Worm (Caenorhabditis elegans) whole organism, young adult: ENCODE measurements around the gene K08D8.5.
A peak's percentile ranks its signal among the peaks of the same experiment; 100 is the strongest.
"Not testable (repeated sequence)": the region's sequence is repeated elsewhere in the genome, so short reads cannot be mapped to it uniquely, and the experiment has no call there.

Experiments
- B0019.2 ChIP-seq: fragments of 200-800 bp; sonication (Bioruptor generic); conservative IDR thresholded peaks from 2 replicates; pipeline ENCODE4 v1.3.6; 2022; ENCODE audit warnings: missing genetic modification reagents, missing genetic modification characterization, missing compliant biosample characterization
- F10E7.11 ChIP-seq: sonication (generic microtip); optimal IDR thresholded peaks from 2 replicates; lab custom pipeline; 2017; ENCODE audit warnings: mild to moderate bottlenecking, missing genetic modification characterization, moderate library complexity, missing compliant biosample characterization
- F37B4.10 ChIP-seq: fragments of 200-800 bp; sonication (Bioruptor generic); IDR thresholded peaks from 2 replicates; pipeline ENCODE4 v1.3.6; 2022; ENCODE audit warnings: missing genetic modification characterization, missing compliant biosample characterization
- F39B2.1 ChIP-seq: fragments of 200-800 bp; sonication (Bioruptor generic); IDR thresholded peaks from 2 replicates; pipeline ENCODE4 v1.3.6; 2022; ENCODE audit warnings: missing genetic modification reagents, missing genetic modification characterization, missing compliant biosample characterization
- F55B11.4 ChIP-seq: sonication (generic microtip); optimal IDR thresholded peaks from 2 replicates; lab custom pipeline; 2016; ENCODE audit warnings: missing compliant biosample characterization, missing genetic modification characterization, borderline replicate concordance; ENCODE audit not compliant: insufficient read depth
- Y56A3A.18 ChIP-seq: fragments of 200-800 bp; sonication (Bioruptor generic); IDR thresholded peaks from 2 replicates; pipeline ENCODE4 v1.3.6; 2022; ENCODE audit warnings: missing genetic modification reagents, missing genetic modification characterization, missing compliant biosample characterization
- ZK185.1 ChIP-seq: sonication (generic microtip); optimal IDR thresholded peaks from 2 replicates; lab custom pipeline; 2016; ENCODE audit warnings: mild to moderate bottlenecking, missing genetic modification characterization, missing compliant biosample characterization; ENCODE audit not compliant: poor library complexity, severe bottlenecking
- cebp-1 ChIP-seq, 2 experiments: fragments of 200-800 bp in 1 of 2; sonication (Bioruptor generic) in 1 of 2; sonication (generic microtip) in 1 of 2; IDR thresholded peaks in 1 of 2; optimal IDR thresholded peaks in 1 of 2; 2 replicates each; pipeline versions ENCODE4 v1.3.6 to Lab custom; 2017 to 2022; ENCODE audit warnings: missing compliant biosample characterization in 2 of 2, missing genetic modification characterization in 2 of 2, mild to moderate bottlenecking in 1 of 2, missing genetic modification reagents in 1 of 2, moderate library complexity in 1 of 2
- ceh-58 ChIP-seq: fragments of 200-800 bp; sonication (Bioruptor generic); IDR thresholded peaks from 2 replicates; pipeline ENCODE4 v1.3.6; 2022; ENCODE audit warnings: missing genetic modification characterization, missing compliant biosample characterization
- dox-1 ChIP-seq: fragments of 200-800 bp; sonication (Bioruptor generic); IDR thresholded peaks from 2 replicates; pipeline ENCODE4 v1.3.6; 2022; ENCODE audit warnings: missing genetic modification reagents, missing genetic modification characterization, missing compliant biosample characterization
- egl-18 ChIP-seq: fragments of 200-800 bp; sonication (Bioruptor generic); IDR thresholded peaks from 2 replicates; pipeline ENCODE4 v1.3.6; 2022; ENCODE audit warnings: missing genetic modification reagents, missing genetic modification characterization, missing compliant biosample characterization
- egl-44 ChIP-seq: fragments of 200-800 bp; sonication (Bioruptor generic); IDR thresholded peaks from 2 replicates; pipeline ENCODE4 v1.3.6; 2022; ENCODE audit warnings: missing genetic modification reagents, missing genetic modification characterization, missing compliant biosample characterization
- egrh-3 ChIP-seq: fragments of 200-800 bp; sonication (Bioruptor generic); IDR thresholded peaks from 2 replicates; pipeline ENCODE4 v1.3.6; 2022; ENCODE audit warnings: missing genetic modification reagents, missing genetic modification characterization, missing compliant biosample characterization
- lag-1 ChIP-seq: fragments of 200-800 bp; sonication (Bioruptor generic); IDR thresholded peaks from 2 replicates; pipeline ENCODE4 v1.3.6; 2022; ENCODE audit warnings: missing genetic modification reagents, missing genetic modification characterization, missing compliant biosample characterization
- let-607 ChIP-seq, 2 experiments: fragments of 200-800 bp in 1 of 2; sonication (Bioruptor generic) in 1 of 2; sonication (generic microtip) in 1 of 2; optimal IDR thresholded peaks; 2 replicates each; lab custom pipeline; 2016 to 2018; ENCODE audit warnings: mild to moderate bottlenecking in 2 of 2, missing compliant biosample characterization in 2 of 2, missing genetic modification characterization in 2 of 2, moderate library complexity in 2 of 2, missing genotype in 1 of 2
- madf-10 ChIP-seq: sonication (generic microtip); optimal IDR thresholded peaks from 2 replicates; lab custom pipeline; 2016; ENCODE audit warnings: mild to moderate bottlenecking, missing genetic modification characterization, missing compliant biosample characterization
- mcd-1 ChIP-seq: fragments of 200-800 bp; sonication (Bioruptor generic); IDR thresholded peaks from 2 replicates; pipeline ENCODE4 v1.3.6; 2022; ENCODE audit warnings: missing genetic modification reagents, missing genetic modification characterization, missing compliant biosample characterization
- mes-4 ChIP-seq: sonication (generic microtip); optimal IDR thresholded peaks from 2 replicates; lab custom pipeline; 2016; ENCODE audit warnings: missing genotype, missing genetic modification characterization, missing compliant biosample characterization
- nhr-120 ChIP-seq: fragments of 200-800 bp; sonication (Bioruptor generic); IDR thresholded peaks from 2 replicates; pipeline ENCODE4 v1.3.6; 2022; ENCODE audit warnings: missing genetic modification characterization, missing compliant biosample characterization
- nhr-27 ChIP-seq: fragments of 200-800 bp; sonication (Bioruptor generic); optimal IDR thresholded peaks from 2 replicates; lab custom pipeline; 2018; ENCODE audit warnings: mild to moderate bottlenecking, missing genetic modification characterization, moderate library complexity, missing compliant biosample characterization
- nhr-80 ChIP-seq: sonication (generic microtip); optimal IDR thresholded peaks from 2 replicates; lab custom pipeline; 2016; ENCODE audit warnings: missing genetic modification characterization, missing compliant biosample characterization
- rcor-1 ChIP-seq: fragments of 200-800 bp; sonication (Bioruptor generic); IDR thresholded peaks from 2 replicates; pipeline ENCODE4 v1.3.6; 2022; ENCODE audit warnings: missing genetic modification reagents, missing genetic modification characterization, missing compliant biosample characterization
- snpc-4 ChIP-seq, 5 experiments: fragments of 150-350 bp in 1 of 5; sonication (generic microtip) in 4 of 5; optimal IDR thresholded peaks; 2 replicates each; lab custom pipeline; 2014 to 2018; ENCODE audit warnings: missing genetic modification characterization in 5 of 5, missing biosample characterization in 3 of 5, antibody characterized with exemption in 2 of 5, mild to moderate bottlenecking in 2 of 5, missing compliant biosample characterization in 2 of 5, missing genotype in 2 of 5, moderate library complexity in 2 of 5, missing genetic modification reagents in 1 of 5
- tbp1 ChIP-seq: fragments of 200-800 bp; sonication (Bioruptor generic); optimal IDR thresholded peaks from 2 replicates; lab custom pipeline; 2018; ENCODE audit warnings: mild to moderate bottlenecking, missing genetic modification characterization, missing compliant biosample characterization
- tbx-9 ChIP-seq: sonication (generic microtip); optimal IDR thresholded peaks from 2 replicates; lab custom pipeline; 2016; ENCODE audit warnings: borderline replicate concordance, missing genetic modification characterization, inconsistent platforms, missing compliant biosample characterization
- xnd-1 ChIP-seq: sonication (generic microtip); optimal IDR thresholded peaks from 2 replicates; lab custom pipeline; 2016; ENCODE audit warnings: missing genotype, missing genetic modification reagents, missing genetic modification characterization, missing compliant biosample characterization
- ztf-3 ChIP-seq: fragments of 200-800 bp; sonication (Bioruptor generic); optimal IDR thresholded peaks from 2 replicates; lab custom pipeline; 2018; ENCODE audit warnings: mild to moderate bottlenecking, missing genetic modification characterization, missing compliant biosample characterization

Gene K08D8.5

ce11 chrIV:12879557-12879956 is 32.4 kb downstream of the K08D8.5 start, which contains the start of gene ZK896.5:
ZK896.5 (minus strand) TSS chrIV:12879645.
- TF ChIP-seq egl-18 (no peak), nhr-80 (tag; lab: Kevin White, UChicago) (peak; percentile 42)
- TF ChIP-seq, all 124 proteins: peak for 1

DNA sequence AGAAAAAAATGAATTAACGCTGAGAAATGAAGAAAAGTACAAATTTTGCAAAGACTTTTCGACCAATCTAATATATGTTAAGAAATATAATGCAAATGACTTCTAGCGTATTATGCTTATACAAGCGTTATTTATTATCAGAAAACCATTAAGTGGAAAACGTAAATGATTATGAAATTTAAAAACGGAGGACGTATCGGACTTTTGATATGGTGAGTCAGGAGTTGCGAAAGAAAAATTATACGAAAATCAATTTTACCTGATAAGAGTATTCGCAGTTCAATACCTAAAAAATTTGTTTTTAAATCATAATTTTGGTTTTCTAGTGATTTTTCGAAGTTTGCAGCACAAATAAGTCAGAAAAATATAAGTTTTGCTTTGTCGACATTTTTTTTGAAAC is 35.4 kb downstream of the K08D8.5 start:
- TF ChIP-seq nhr-80 (tag; lab: Kevin White, UChicago) (peak; percentile 52), xnd-1 (no peak)

ce11 chrIV:12875260-12875659 is 36.7 kb downstream of the K08D8.5 start, which contains the start of gene ZK896.1:
ZK896.1 (minus strand) TSS chrIV:12875360.
- not testable (repeated sequence) for TF ChIP-seq F39B2.1; ZK185.1 (tag; lab: Kevin White, UChicago); mcd-1 (GFP tag; lab: Robert Waterston, UW)

ce11 chrIV:12871445-12871947 is 40.4 kb downstream of the K08D8.5 start, which contains the start of gene clec-187:
clec-187 (minus strand) TSS chrIV:12871495.
- TF ChIP-seq B0019.2 (GFP tag; lab: Robert Waterston, UW) (no peak), xnd-1 (no peak), Y56A3A.18 (GFP tag; lab: Robert Waterston, UW) (no peak), nhr-120 (GFP tag; lab: Robert Waterston, UW) (no peak), F55B11.4 (tag; lab: Kevin White, UChicago) (no peak), egl-44 (no peak), F10E7.11 (tag; lab: Kevin White, UChicago) (no peak), rcor-1 (GFP tag; lab: Robert Waterston, UW) (no peak), lag-1 (GFP tag; lab: Robert Waterston, UW) (no peak), ztf-3 (GFP tag; lab: Kevin White, UChicago) (no peak), let-607 (tag; optimal IDR thresholded peaks at IDR 0.05; lab: Kevin White, UChicago) (no peak), cebp-1 (GFP tag; IDR thresholded peaks at IDR 0.05; lab: Robert Waterston, UW) (no peak), cebp-1 (tag; optimal IDR thresholded peaks at IDR 0.05; lab: Kevin White, UChicago) (no peak), tbp1 (GFP tag; lab: Kevin White, UChicago) (no peak), tbx-9 (tag; lab: Kevin White, UChicago) (no peak), mes-4 (tag; lab: Kevin White, UChicago) (no peak)

- TF ChIP-seq ceh-58 (GFP tag; lab: Robert Waterston, UW), result no peak
- no peak for TF ChIP-seq nhr-27 (tag; lab: Kevin White, UChicago)
- TF ChIP-seq dox-1 (GFP tag; lab: Robert Waterston, UW), result no peak
These were observed 41.6 kb downstream of the K08D8.5 start for ce11 chrIV:12870315-12870714.

DNA sequence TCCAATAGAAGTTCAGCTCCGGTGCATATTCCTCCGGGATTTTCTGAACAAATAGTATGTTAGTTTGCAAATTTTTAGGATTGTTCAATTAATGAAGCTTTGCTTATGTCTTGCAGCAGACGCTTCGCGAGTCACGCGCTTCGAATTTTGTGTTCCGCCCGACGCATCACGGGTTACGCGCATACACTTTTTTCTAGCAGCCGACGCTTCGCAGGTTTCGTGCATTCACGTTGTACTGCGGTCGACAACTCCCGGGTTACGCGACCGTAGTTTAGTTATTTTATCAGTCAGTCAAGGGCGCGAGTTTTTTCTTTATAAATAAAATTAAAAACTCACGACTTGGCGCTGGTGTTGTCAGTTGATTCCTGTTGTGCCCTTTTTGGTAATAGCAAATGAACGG is 42.1 kb downstream of the K08D8.5 start:
- no peak for TF ChIP-seq ZK185.1 (tag; lab: Kevin White, UChicago)
- TF ChIP-seq egrh-3 (GFP tag; lab: Robert Waterston, UW), result no peak
- 0 out of 2 replicates have a peak, but pooled peaks have one; percentile 25 for TF ChIP-seq F37B4.10 (GFP tag; lab: Robert Waterston, UW)
- TF ChIP-seq madf-10, result no peak
- TF ChIP-seq snpc-4 (GFP tag; optimal IDR thresholded peaks at IDR 0.05; lab: Kevin White, UChicago), result no peak
- TF ChIP-seq snpc-4 (tag; optimal IDR thresholded peaks at IDR 0.05; lab: Kevin White, UChicago), result peak; percentile 46 to 89 (median 70)
